Fruit fly (Drosophila melanogaster) whole organism, embryonic: ENCODE measurements around the gene CG7707.
A peak's percentile ranks its signal among the peaks of the same experiment; 100 is the strongest.

Source experiments
- ATbp ChIP-seq: fragments of 200-800 bp; sonication (Bioruptor generic); optimal IDR thresholded peaks from 2 replicates; lab custom pipeline; 2017; ENCODE audit warnings: missing biosample characterization, mild to moderate bottlenecking, missing genetic modification characterization, missing genetic modification reagents
- Atf3 ChIP-seq: fragments of 200-800 bp; sonication (Bioruptor generic); optimal IDR thresholded peaks from 3 replicates; lab custom pipeline; 2016; ENCODE audit warnings: missing biosample characterization, missing genetic modification characterization
- Atf6 ChIP-seq: fragments of 200-800 bp; sonication (Bioruptor generic); IDR thresholded peaks from 2 replicates; pipeline ENCODE4 v1.3.6; 2022; ENCODE audit warnings: missing biosample characterization, missing genetic modification characterization
- BEAF-32 ChIP-seq: fragments of 200-800 bp; sonication (Bioruptor generic); optimal IDR thresholded peaks from 3 replicates; lab custom pipeline; 2017; ENCODE audit warnings: missing biosample characterization, missing genetic modification characterization, mild to moderate bottlenecking, moderate library complexity, missing genetic modification reagents
- BtbVII ChIP-seq: fragments of 200-800 bp; sonication (Bioruptor generic); optimal IDR thresholded peaks from 3 replicates; lab custom pipeline; 2017; ENCODE audit warnings: missing biosample characterization, mild to moderate bottlenecking, missing genetic modification characterization
- C15 ChIP-seq: fragments of 200-800 bp; sonication (Bioruptor generic); IDR thresholded peaks from 3 replicates; pipeline ENCODE4 v1.3.6; 2022; ENCODE audit warnings: missing biosample characterization, missing genetic modification characterization
- CG10431 ChIP-seq: fragments of 200-800 bp; sonication (Bioruptor generic); optimal IDR thresholded peaks from 3 replicates; lab custom pipeline; 2018; ENCODE audit warnings: missing biosample characterization, mild to moderate bottlenecking, missing genetic modification characterization
- CG12071 ChIP-seq: fragments of 200-800 bp; sonication (Bioruptor generic); optimal IDR thresholded peaks from 3 replicates; lab custom pipeline; 2018; ENCODE audit warnings: missing biosample characterization, mild to moderate bottlenecking, missing genetic modification characterization
- CG12155 ChIP-seq: fragments of 200-800 bp; sonication (Bioruptor generic); optimal IDR thresholded peaks from 3 replicates; lab custom pipeline; 2016; ENCODE audit warnings: missing biosample characterization, missing genetic modification characterization
- CG13287 ChIP-seq: fragments of 200-800 bp; sonication (Bioruptor generic); IDR thresholded peaks from 2 replicates; pipeline ENCODE4 v1.3.6; 2022; ENCODE audit warnings: missing biosample characterization, missing genetic modification characterization; ENCODE audit not compliant: partially characterized antibody
- CG13894 ChIP-seq: fragments of 200-800 bp; sonication (Bioruptor generic); optimal IDR thresholded peaks from 3 replicates; lab custom pipeline; 2018; ENCODE audit warnings: missing biosample characterization, mild to moderate bottlenecking, missing genetic modification characterization, moderate library complexity
- CG16815 ChIP-seq: fragments of 200-800 bp; sonication (Bioruptor generic); optimal IDR thresholded peaks from 3 replicates; lab custom pipeline; 2017; ENCODE audit warnings: missing biosample characterization, mild to moderate bottlenecking, missing genetic modification characterization
- CG17359 ChIP-seq: fragments of 200-800 bp; sonication (Bioruptor generic); optimal IDR thresholded peaks from 3 replicates; lab custom pipeline; 2018; ENCODE audit warnings: missing biosample characterization, mild to moderate bottlenecking, missing genetic modification characterization, moderate library complexity
- CG17912 ChIP-seq: fragments of 200-800 bp; sonication (Bioruptor generic); optimal IDR thresholded peaks from 2 replicates; lab custom pipeline; 2018; ENCODE audit warnings: missing biosample characterization, mild to moderate bottlenecking, missing genetic modification characterization
- CG2678 ChIP-seq: fragments of 200-800 bp; sonication (Bioruptor generic); optimal IDR thresholded peaks from 3 replicates; lab custom pipeline; 2019; ENCODE audit warnings: missing biosample characterization, mild to moderate bottlenecking, missing genetic modification characterization, moderate library complexity
- CG30403 ChIP-seq: fragments of 200-800 bp; sonication (Bioruptor generic); optimal IDR thresholded peaks from 3 replicates; lab custom pipeline; 2016; ENCODE audit warnings: missing biosample characterization, missing genetic modification characterization
- CG30431 ChIP-seq: fragments of 200-800 bp; sonication (Bioruptor generic); optimal IDR thresholded peaks from 2 replicates; lab custom pipeline; 2017; ENCODE audit warnings: missing biosample characterization, missing genetic modification characterization
- CG32532 ChIP-seq: fragments of 200-800 bp; sonication (Bioruptor generic); IDR thresholded peaks from 2 replicates; pipeline ENCODE4 v1.3.6; 2022; ENCODE audit warnings: missing biosample characterization, missing genetic modification characterization
- CG6654 ChIP-seq: fragments of 200-800 bp; sonication (Bioruptor generic); optimal IDR thresholded peaks from 2 replicates; lab custom pipeline; 2017; ENCODE audit warnings: missing biosample characterization, mild to moderate bottlenecking, missing genetic modification characterization
- CG6689 ChIP-seq: fragments of 200-800 bp; sonication (Bioruptor generic); IDR thresholded peaks from 2 replicates; pipeline ENCODE4 v1.3.6; 2022; ENCODE audit warnings: missing biosample characterization, missing genetic modification characterization
- CG7987 ChIP-seq: fragments of 200-800 bp; sonication (Bioruptor generic); optimal IDR thresholded peaks from 2 replicates; lab custom pipeline; 2018; ENCODE audit warnings: missing biosample characterization, mild to moderate bottlenecking, missing genetic modification characterization, moderate library complexity
- CG8388 ChIP-seq: fragments of 200-800 bp; sonication (Bioruptor generic); optimal IDR thresholded peaks from 2 replicates; lab custom pipeline; 2019; ENCODE audit warnings: missing biosample characterization, mild to moderate bottlenecking, missing genetic modification characterization, moderate library complexity
- CG9727 ChIP-seq: fragments of 200-800 bp; sonication (Bioruptor generic); optimal IDR thresholded peaks from 3 replicates; lab custom pipeline; 2017; ENCODE audit warnings: missing biosample characterization, mild to moderate bottlenecking, missing genetic modification characterization
- CoRest ChIP-seq: fragments of 200-800 bp; sonication (Bioruptor generic); optimal IDR thresholded peaks from 3 replicates; lab custom pipeline; 2018; ENCODE audit warnings: missing biosample characterization, mild to moderate bottlenecking, missing genetic modification characterization, moderate library complexity
- Dbx ChIP-seq: fragments of 200-800 bp; sonication (Bioruptor generic); IDR thresholded peaks from 3 replicates; pipeline ENCODE4 v1.3.6; 2022; ENCODE audit warnings: missing biosample characterization, missing genetic modification characterization
- E2f1 ChIP-seq: fragments of 200-800 bp; sonication (Bioruptor generic); IDR thresholded peaks from 2 replicates; pipeline ENCODE4 v1.3.6; 2022; ENCODE audit warnings: missing biosample characterization, missing genetic modification characterization
- Hey ChIP-seq: fragments of 200-800 bp; sonication (Bioruptor generic); optimal IDR thresholded peaks from 3 replicates; lab custom pipeline; 2018; ENCODE audit warnings: missing biosample characterization, mild to moderate bottlenecking, missing genetic modification characterization
- Hsf ChIP-seq: fragments of 200-800 bp; sonication (Bioruptor generic); optimal IDR thresholded peaks from 3 replicates; lab custom pipeline; 2016; ENCODE audit warnings: missing biosample characterization, missing genetic modification characterization
- Lhr ChIP-seq: fragments of 200-800 bp; sonication (Bioruptor generic); optimal IDR thresholded peaks from 3 replicates; lab custom pipeline; 2017; ENCODE audit warnings: mild to moderate bottlenecking, missing biosample characterization, missing genetic modification reagents, missing genetic modification characterization
- Max ChIP-seq: fragments of 200-800 bp; sonication (Bioruptor generic); optimal IDR thresholded peaks from 2 replicates; lab custom pipeline; 2016; ENCODE audit warnings: missing biosample characterization, mild to moderate bottlenecking, missing genetic modification characterization
- Med ChIP-seq: fragments of 200-800 bp; sonication (Bioruptor generic); peaks from one replicate; lab custom pipeline; 2016; ENCODE audit warnings: missing biosample characterization, missing genetic modification characterization, mild to moderate bottlenecking, inconsistent platforms, moderate library complexity
- Ptx1 ChIP-seq: fragments of 200-800 bp; sonication (Bioruptor generic); IDR thresholded peaks from 2 replicates; pipeline ENCODE4 v1.3.6; 2022; ENCODE audit warnings: missing biosample characterization, missing genetic modification characterization
- Taf1 ChIP-seq: fragments of 200-800 bp; sonication (Bioruptor generic); IDR thresholded peaks from 2 replicates; pipeline ENCODE4 v1.3.6; 2022; ENCODE audit warnings: missing biosample characterization, missing genetic modification characterization
- Xbp1 ChIP-seq: fragments of 200-800 bp; sonication (Bioruptor generic); optimal IDR thresholded peaks from 3 replicates; lab custom pipeline; 2016; ENCODE audit warnings: missing biosample characterization, mild to moderate bottlenecking, missing genetic modification characterization
- ci ChIP-seq: fragments of 200-800 bp; sonication (Bioruptor generic); IDR thresholded peaks from 3 replicates; pipeline ENCODE4 v1.3.6; 2022; ENCODE audit warnings: missing biosample characterization, missing genetic modification characterization
- fd3F ChIP-seq: fragments of 200-800 bp; sonication (Bioruptor generic); optimal IDR thresholded peaks from 2 replicates; lab custom pipeline; 2018; ENCODE audit warnings: missing biosample characterization, mild to moderate bottlenecking, missing genetic modification characterization, moderate library complexity
- gcm2 ChIP-seq: fragments of 200-800 bp; sonication (Bioruptor generic); optimal IDR thresholded peaks from 2 replicates; lab custom pipeline; 2016; ENCODE audit warnings: missing biosample characterization, missing genetic modification characterization
- gfzf ChIP-seq: fragments of 200-800 bp; sonication (Bioruptor generic); optimal IDR thresholded peaks from 2 replicates; lab custom pipeline; 2016; ENCODE audit warnings: missing biosample characterization, mild to moderate bottlenecking, missing genetic modification characterization, moderate library complexity
- jing ChIP-seq: fragments of 200-800 bp; sonication (Bioruptor generic); optimal IDR thresholded peaks from 2 replicates; lab custom pipeline; 2018; ENCODE audit warnings: missing biosample characterization, mild to moderate bottlenecking, missing genetic modification characterization
- kay ChIP-seq: fragments of 200-800 bp; sonication (Bioruptor generic); optimal IDR thresholded peaks from 2 replicates; lab custom pipeline; 2016; ENCODE audit warnings: missing biosample characterization, missing genetic modification characterization
- peb ChIP-seq: fragments of 200-800 bp; sonication (Bioruptor generic); IDR thresholded peaks from 2 replicates; pipeline ENCODE4 v1.3.6; 2022; ENCODE audit warnings: missing biosample characterization, missing genetic modification characterization
- rib ChIP-seq: fragments of 200-800 bp; sonication (Bioruptor generic); IDR thresholded peaks from 2 replicates; pipeline ENCODE4 v1.3.6; 2022; ENCODE audit warnings: missing biosample characterization, missing genetic modification characterization
- slp2 ChIP-seq: fragments of 200-800 bp; sonication (Bioruptor generic); optimal IDR thresholded peaks from 2 replicates; lab custom pipeline; 2016; ENCODE audit warnings: missing biosample characterization, missing genetic modification characterization
- sna ChIP-seq: fragments of 200-800 bp; sonication (Bioruptor generic); IDR thresholded peaks from 2 replicates; pipeline ENCODE4 v1.3.6; 2022; ENCODE audit warnings: missing biosample characterization, missing genetic modification characterization; ENCODE audit not compliant: partially characterized antibody
- sob ChIP-seq: fragments of 200-800 bp; sonication (Bioruptor generic); IDR thresholded peaks from 2 replicates; pipeline ENCODE4 v1.3.6; 2022; ENCODE audit warnings: missing biosample characterization, missing genetic modification characterization
- tin ChIP-seq: fragments of 200-800 bp; sonication (Bioruptor generic); optimal IDR thresholded peaks from 3 replicates; lab custom pipeline; 2016; ENCODE audit warnings: missing biosample characterization, missing genetic modification characterization
- tll ChIP-seq, 2 experiments: fragments of 200-800 bp in 1 of 2; fragments of >200 bp in 1 of 2; sonication (Bioruptor generic) in 1 of 2; optimal IDR thresholded peaks; 2 replicates each; lab custom pipeline; 2017 to 2019; ENCODE audit warnings: missing biosample characterization in 2 of 2, missing genetic modification characterization in 2 of 2, mild to moderate bottlenecking in 1 of 2, moderate library complexity in 1 of 2
- unc-4 ChIP-seq: fragments of 200-800 bp; sonication (Bioruptor generic); IDR thresholded peaks from 2 replicates; pipeline ENCODE4 v1.3.6; 2022; ENCODE audit warnings: missing biosample characterization, missing genetic modification characterization; ENCODE audit not compliant: partially characterized antibody
- usp ChIP-seq: fragments of >200 bp; optimal IDR thresholded peaks from 2 replicates; lab custom pipeline; 2017; ENCODE audit warnings: missing biosample characterization, missing genetic modification characterization

CG7707 gene

dm6 chr3L:17242078-17242613 lies 1.1 kb upstream of the CG7707 start, which contains the start of gene Afg3l2:
Afg3l2 (minus strand) TSS chr3L:17242128.
- TF ChIP-seq Taf1 (peak; percentile 43; the same call in 1 of the 2 replicates), fd3F (GFP tag; lab: Kevin White, UChicago) (no peak), E2f1 (peak; percentile 80), CG7987 (GFP tag; lab: Kevin White, UChicago) (peak; percentile 39), CG10431 (GFP tag; lab: Kevin White, UChicago) (no peak), CG6689 (GFP tag; lab: Robert Waterston, UW) (peak; percentile 82), tll (GFP tag; optimal IDR thresholded peaks at IDR 0.05; lab: Kevin White, UChicago) (no peak), CG13894 (tag; lab: Kevin White, UChicago) (no peak), CG30431 (no peak), slp2 (GFP tag; lab: Kevin White, UChicago) (peak; percentile 12), rib (0 out of 2 replicates have a peak, but pooled peaks have one; percentile 28), BtbVII (peak; percentile 34), usp (GFP tag; lab: Kevin White, UChicago) (no peak), Xbp1 (GFP tag; lab: Kevin White, UChicago) (peak; percentile 68), Hey (tag; lab: Kevin White, UChicago) (no peak), Ptx1 (GFP tag; lab: Robert Waterston, UW) (peak; percentile 86), peb (GFP tag; lab: Robert Waterston, UW) (0 out of 2 replicates have a peak, but pooled peaks have one; percentile 58), CG12155 (GFP tag; lab: Kevin White, UChicago) (peak; percentile 40), CG6654 (peak; percentile 24), Atf3 (GFP tag; lab: Kevin White, UChicago) (no peak), BEAF-32 (GFP tag; lab: Kevin White, UChicago) (peak; percentile 21), Max (GFP tag; lab: Kevin White, UChicago) (peak; percentile 74), Hsf (GFP tag; lab: Kevin White, UChicago) (peak; percentile 30), CG30403 (GFP tag; lab: Kevin White, UChicago) (peak; percentile 75), kay (GFP tag; lab: Kevin White, UChicago) (peak; percentile 33), CG32532 (GFP tag; lab: Robert Waterston, UW) (peak; percentile 89), tin (GFP tag; lab: Kevin White, UChicago) (peak; percentile 77), gcm2 (GFP tag; lab: Kevin White, UChicago) (no peak), CG8388 (GFP tag; lab: Kevin White, UChicago) (peak; percentile 69), gfzf (GFP tag; lab: Kevin White, UChicago) (peak; percentile 68), CG16815 (GFP tag; lab: Kevin White, UChicago) (peak; percentile 11), ci (GFP tag; lab: Robert Waterston, UW) (no peak), jing (GFP tag; lab: Kevin White, UChicago) (no peak), sob (GFP tag; lab: Robert Waterston, UW) (peak; percentile 76; the same call in 1 of the 2 replicates), CG17912 (GFP tag; lab: Kevin White, UChicago) (no peak), Med (GFP tag; lab: Kevin White, UChicago) (no peak), CG17359 (tag; lab: Kevin White, UChicago) (peak; percentile 59), CG12071 (GFP tag; lab: Kevin White, UChicago) (peak; percentile 8), CG2678 (no peak), sna (GFP tag; lab: Robert Waterston, UW) (no peak), ATbp (GFP tag; lab: Kevin White, UChicago) (peak; percentile 47), Lhr (GFP tag; lab: Kevin White, UChicago) (peak; percentile 75), unc-4 (GFP tag; lab: Robert Waterston, UW) (no peak), Dbx (peak; percentile 74; the same call in 2 of the 3 replicates), Atf6 (GFP tag; lab: Robert Waterston, UW) (no peak), C15 (GFP tag; lab: Robert Waterston, UW) (peak; percentile 25; the same call in 1 of the 3 replicates), CG9727 (GFP tag; lab: Kevin White, UChicago) (peak; percentile 54), CoRest (tag; lab: Kevin White, UChicago) (peak; percentile 72), CG13287 (no peak; the same call in 1 of the 2 replicates)
